Worm (Caenorhabditis elegans): ENCODE measurements around the gene mrps-34.

mrps-34 gene

ce11 chrIII:4542362-4542931 is at the start of gene mrps-34, which contains the start of gene cisd-3.1:
Gene mrps-34 (minus strand): TSS chrIII:4542452.
Gene cisd-3.1 (plus strand): TSS chrIII:4542881.
- TF ChIP-seq F16B12.6 (tag; optimal IDR thresholded peaks at IDR 0.05) (peak; percentile 8), ceh-90 (tag; optimal IDR thresholded peaks at IDR 0.05) (no peak), dpl-1 (GFP tag; optimal IDR thresholded peaks at IDR 0.05) (peak in 2 of 3 experiments; percentile 7 to 31), C16A3.4 (tag; optimal IDR thresholded peaks at IDR 0.05) (peak; percentile 21), efl-1 (optimal IDR thresholded peaks at IDR 0.05) (peak; percentile 7 to 27), efl-1 (GFP tag; optimal IDR thresholded peaks at IDR 0.05 in 1 of 2) (peak in 1 of 2 experiments; percentile 14), egl-27 (tag; optimal IDR thresholded peaks at IDR 0.05) (no peak), lsy-2 (tag; optimal IDR thresholded peaks at IDR 0.05) (peak in 1 of 2 experiments; percentile 57), ztf-11 (tag; optimal IDR thresholded peaks at IDR 0.05) (no peak), snu-23 (GFP tag; optimal IDR thresholded peaks at IDR 0.05) (peak; percentile 19), xbp-1 (tag; optimal IDR thresholded peaks at IDR 0.05) (peak; percentile 7), dsc-1 (tag; optimal IDR thresholded peaks at IDR 0.05) (no peak), lin-35 (GFP tag; optimal IDR thresholded peaks at IDR 0.05) (peak in 1 of 2 experiments; percentile 9)

- TF ChIP-seq ceh-8 (GFP tag; optimal IDR thresholded peaks at IDR 0.05) (peak; percentile 34), unc-130 (tag; optimal IDR thresholded peaks at IDR 0.05) (peak; percentile 71), unc-30 (tag; optimal IDR thresholded peaks at IDR 0.05) (no peak), nhr-237 (tag; optimal IDR thresholded peaks at IDR 0.05) (no peak), nhr-84 (tag; optimal IDR thresholded peaks at IDR 0.05) (no peak), mef-2 (tag; optimal IDR thresholded peaks at IDR 0.05) (no peak), mab-9 (GFP tag; IDR thresholded peaks at IDR 0.05) (peak; percentile 41; the same call in 1 of the 2 replicates), dpl-1 (GFP tag; optimal IDR thresholded peaks at IDR 0.05) (peak; percentile 86 to 91 (median 91)), C04F5.9 (tag; optimal IDR thresholded peaks at IDR 0.05) (peak; percentile 48), lsy-2 (tag; optimal IDR thresholded peaks at IDR 0.05) (peak; percentile 91 to 96), F16B12.6 (tag; optimal IDR thresholded peaks at IDR 0.05) (peak; percentile 95), egl-27 (tag; optimal IDR thresholded peaks at IDR 0.05) (no peak), zip-4 (GFP tag; optimal IDR thresholded peaks at IDR 0.05) (no peak), elt-2 (tag; optimal IDR thresholded peaks at IDR 0.05) (no peak), fkh-4 (tag; optimal IDR thresholded peaks at IDR 0.05; ENCODE audit: borderline replicate concordance) (no peak), mdl-1 (tag; optimal IDR thresholded peaks at IDR 0.05) (peak in 1 of 2 experiments; percentile 33), lin-14 (GFP tag; optimal IDR thresholded peaks at IDR 0.05) (no peak), dsc-1 (tag; optimal IDR thresholded peaks at IDR 0.05) (peak; percentile 64), xbp-1 (tag; optimal IDR thresholded peaks at IDR 0.05) (peak; percentile 58), nhr-90 (tag; optimal IDR thresholded peaks at IDR 0.05; ENCODE audit: poor library complexity) (peak; percentile 38), nhr-85 (tag) (peak; percentile 58), nhr-71 (tag; optimal IDR thresholded peaks at IDR 0.05) (peak; percentile 73), lin-35 (GFP tag; optimal IDR thresholded peaks at IDR 0.05) (peak; percentile 87 to 94), sptf-1 (tag; optimal IDR thresholded peaks at IDR 0.05) (no peak), ztf-11 (tag; optimal IDR thresholded peaks at IDR 0.05) (peak in 1 of 2 experiments; percentile 17), rnt-1 (tag; optimal IDR thresholded peaks at IDR 0.05) (peak; percentile 69), hpl-2 (GFP tag; optimal IDR thresholded peaks at IDR 0.05) (no peak), grh-1 (GFP tag; IDR thresholded peaks at IDR 0.05) (peak; percentile 33; the same call in 1 of the 2 replicates), alr-1 (tag; optimal IDR thresholded peaks at IDR 0.05; ENCODE audit: borderline replicate concordance) (no peak), nhr-47 (tag; optimal IDR thresholded peaks at IDR 0.05) (peak; percentile 72), efl-3 (GFP tag; optimal IDR thresholded peaks at IDR 0.05) (no peak), irx-1 (tag; optimal IDR thresholded peaks at IDR 0.05) (peak; percentile 46), nhr-12 (tag; optimal IDR thresholded peaks at IDR 0.05) (no peak), egl-13 (tag; optimal IDR thresholded peaks at IDR 0.05) (no peak), Y116A8C.19 (tag; optimal IDR thresholded peaks at IDR 0.05; ENCODE audit: borderline replicate concordance) (no peak), fkh-10 (GFP tag; optimal IDR thresholded peaks at IDR 0.05) (no peak), snu-23 (GFP tag; optimal IDR thresholded peaks at IDR 0.05) (peak; percentile 77), lin-13 (GFP tag; optimal IDR thresholded peaks at IDR 0.05) (peak; percentile 4), elt-3 (tag; optimal IDR thresholded peaks at IDR 0.05) (no peak), unc-62 (GFP tag; optimal IDR thresholded peaks at IDR 0.05) (no peak), unc-86 (tag; optimal IDR thresholded peaks at IDR 0.05) (peak; percentile 6), ceh-90 (tag; optimal IDR thresholded peaks at IDR 0.05) (no peak), lin-39 (tag; optimal IDR thresholded peaks at IDR 0.05) (peak; percentile 15), fos-1 (tag; optimal IDR thresholded peaks at IDR 0.05) (no peak)
Measured at ce11 chrIII:4587177-4587576, 44.9 kb upstream of the mrps-34 start, which contains the start of the genes F35G12.7 and smc-4. Gene F35G12.7 (minus strand): TSS chrIII:4587330. Gene smc-4 (plus strand): TSS chrIII:4587501.

Data from whole organism, L1 larva.